Worm (Caenorhabditis elegans) whole organism, L4 larva: Measurements from ENCODE around the gene C06E2.5.

Source experiments
- D1046.2 ChIP-seq: fragments of 200-800 bp; sonication (Bioruptor generic); IDR thresholded peaks from 2 replicates; pipeline ENCODE4 v1.3.6; 2022; ENCODE audit warnings: missing genetic modification characterization, missing compliant biosample characterization
- F37D6.2 ChIP-seq: sonication (generic microtip); optimal IDR thresholded peaks from 2 replicates; lab custom pipeline; 2016; ENCODE audit warnings: mild to moderate bottlenecking, missing genetic modification characterization, missing compliant biosample characterization
- F44E2.7 ChIP-seq: fragments of 200-800 bp; sonication (Bioruptor generic); IDR thresholded peaks from 2 replicates; pipeline ENCODE4 v2.1.2; 2022; ENCODE audit warnings: missing genetic modification characterization, missing compliant biosample characterization
- T20F7.1 ChIP-seq: fragments of 200-800 bp; sonication (Bioruptor generic); optimal IDR thresholded peaks from 2 replicates; lab custom pipeline; 2018; ENCODE audit warnings: mild to moderate bottlenecking, missing genetic modification characterization, missing compliant biosample characterization
- Y105C5A.15 ChIP-seq: fragments of 200-800 bp; sonication (Bioruptor generic); IDR thresholded peaks from 2 replicates; pipeline ENCODE4 v1.3.6; 2022; ENCODE audit warnings: missing genetic modification characterization, missing compliant biosample characterization
- ZK337.2 ChIP-seq: fragments of 200-800 bp; sonication (Bioruptor generic); IDR thresholded peaks from 2 replicates; pipeline ENCODE4 v1.3.6; 2022; ENCODE audit warnings: missing genetic modification reagents, missing genetic modification characterization, missing compliant biosample characterization
- aha-1 ChIP-seq: fragments of 150-350 bp; peaks from one replicate; lab custom pipeline; 2014; ENCODE audit warnings: missing biosample characterization, missing genetic modification characterization
- aly-2 ChIP-seq: sonication (generic microtip); optimal IDR thresholded peaks from 2 replicates; lab custom pipeline; 2018; ENCODE audit warnings: missing biosample characterization, missing genetic modification characterization
- attf-4 ChIP-seq: sonication (generic microtip); optimal IDR thresholded peaks from 3 replicates; lab custom pipeline; 2017; ENCODE audit warnings: missing biosample characterization, missing genetic modification characterization
- ceh-82 ChIP-seq: sonication (generic microtip); optimal IDR thresholded peaks from 2 replicates; lab custom pipeline; 2017; ENCODE audit warnings: missing biosample characterization, missing genetic modification characterization
- ces-1 ChIP-seq: fragments of 150-350 bp; sonication (generic microtip); optimal IDR thresholded peaks from 4 replicates; lab custom pipeline; 2014; ENCODE audit warnings: missing biosample characterization, missing genetic modification reagents, missing genetic modification characterization
- ctbp-1 ChIP-seq: fragments of 200-800 bp; sonication (Bioruptor generic); IDR thresholded peaks from 2 replicates; pipeline ENCODE4 v1.3.6; 2022; ENCODE audit warnings: missing genetic modification reagents, missing genetic modification characterization, missing compliant biosample characterization
- daf-12 ChIP-seq: fragments of 150-350 bp; optimal IDR thresholded peaks from 2 replicates; lab custom pipeline; 2014; ENCODE audit warnings: missing biosample characterization, missing genetic modification reagents, missing genetic modification characterization
- daf-16 ChIP-seq, 3 experiments: sonication (generic microtip); optimal IDR thresholded peaks; 2 replicates each; lab custom pipeline; 2016 to 2017; ENCODE audit warnings: missing genetic modification characterization in 3 of 3, missing genetic modification reagents in 3 of 3, mild to moderate bottlenecking in 2 of 3, missing compliant biosample characterization in 2 of 3, missing biosample characterization in 1 of 3, moderate library complexity in 1 of 3
- daf-19 ChIP-seq: fragments of 200-800 bp; sonication (Bioruptor generic); conservative IDR thresholded peaks from 2 replicates; pipeline ENCODE4 v1.3.6; 2022; ENCODE audit warnings: missing genetic modification characterization, missing compliant biosample characterization
- daf-8 ChIP-seq: fragments of 200-800 bp; sonication (Bioruptor generic); IDR thresholded peaks from 2 replicates; pipeline ENCODE4 v1.3.6; 2022; ENCODE audit warnings: missing genetic modification characterization, missing compliant biosample characterization
- dmd-8 ChIP-seq: fragments of 200-800 bp; sonication (Bioruptor generic); IDR thresholded peaks from 2 replicates; pipeline ENCODE4 v1.3.6; 2022; ENCODE audit warnings: missing genetic modification characterization, missing compliant biosample characterization
- dmd-9 ChIP-seq: fragments of 200-800 bp; sonication (Bioruptor generic); IDR thresholded peaks from 2 replicates; pipeline ENCODE4 v1.3.6; 2022; ENCODE audit warnings: missing genetic modification reagents, missing genetic modification characterization, missing compliant biosample characterization
- dve-1 ChIP-seq: sonication (generic microtip); optimal IDR thresholded peaks from 2 replicates; lab custom pipeline; 2017; ENCODE audit warnings: antibody characterized with exemption, mild to moderate bottlenecking, missing genetic modification characterization, missing compliant biosample characterization; ENCODE audit not compliant: insufficient read depth
- egl-27 ChIP-seq: sonication (generic microtip); optimal IDR thresholded peaks from 3 replicates; lab custom pipeline; 2017; ENCODE audit warnings: missing biosample characterization, missing genetic modification reagents, missing genetic modification characterization
- egl-43 ChIP-seq: fragments of 200-800 bp; sonication (Bioruptor generic); IDR thresholded peaks from 2 replicates; pipeline ENCODE4 v1.3.6; 2022; ENCODE audit warnings: missing genetic modification reagents, missing genetic modification characterization, missing compliant biosample characterization
- fos-1 ChIP-seq: fragments of 150-350 bp; optimal IDR thresholded peaks from 2 replicates; lab custom pipeline; 2014; ENCODE audit warnings: missing biosample characterization, missing genetic modification characterization
- hif-1 ChIP-seq, 2 experiments: sonication (generic microtip); optimal IDR thresholded peaks; 2 replicates each; lab custom pipeline; 2016 to 2017; ENCODE audit warnings: missing compliant biosample characterization in 2 of 2, missing genetic modification characterization in 2 of 2, missing genetic modification reagents in 2 of 2, missing genotype in 2 of 2, mild to moderate bottlenecking in 1 of 2
- hlh-30 ChIP-seq: sonication (generic microtip); optimal IDR thresholded peaks from 2 replicates; lab custom pipeline; 2017; ENCODE audit warnings: antibody characterized with exemption, mild to moderate bottlenecking, missing genetic modification characterization, missing compliant biosample characterization; ENCODE audit not compliant: insufficient read depth
- hmg-1.1 ChIP-seq: fragments of 200-800 bp; sonication (Bioruptor generic); IDR thresholded peaks from 2 replicates; pipeline ENCODE4 v1.3.6; 2022; ENCODE audit warnings: missing genetic modification reagents, missing genetic modification characterization, missing compliant biosample characterization
- lim-7 ChIP-seq: fragments of 200-800 bp; sonication (Bioruptor generic); IDR thresholded peaks from 2 replicates; pipeline ENCODE4 v1.3.6; 2022; ENCODE audit warnings: missing genetic modification characterization, missing compliant biosample characterization
- lin-13 ChIP-seq: fragments of 150-350 bp; optimal IDR thresholded peaks from 2 replicates; lab custom pipeline; 2014; ENCODE audit warnings: missing biosample characterization, missing genetic modification reagents, missing genetic modification characterization
- lin-15B ChIP-seq: fragments of 150-350 bp; sonication (generic microtip); optimal IDR thresholded peaks from 3 replicates; lab custom pipeline; 2014; ENCODE audit warnings: missing biosample characterization, missing genetic modification characterization
- lin-39 ChIP-seq: fragments of 150-350 bp; optimal IDR thresholded peaks from 2 replicates; lab custom pipeline; 2014; ENCODE audit warnings: missing biosample characterization, missing genetic modification reagents, missing genetic modification characterization
- lir-3 ChIP-seq: sonication (generic microtip); optimal IDR thresholded peaks from 2 replicates; lab custom pipeline; 2016; ENCODE audit warnings: mild to moderate bottlenecking, missing genetic modification characterization, missing compliant biosample characterization
- lsy-2 ChIP-seq, 2 experiments: fragments of 150-350 bp in 1 of 2; sonication (generic microtip) in 1 of 2; optimal IDR thresholded peaks; 2 replicates each; lab custom pipeline; 2014 to 2017; ENCODE audit warnings: missing biosample characterization in 2 of 2, missing genetic modification characterization in 2 of 2
- madf-5 ChIP-seq, 2 experiments: fragments of 200-800 bp; sonication (Bioruptor generic); IDR thresholded peaks; 2 replicates each; pipeline ENCODE4 v1.3.6; 2022; ENCODE audit warnings: missing compliant biosample characterization in 2 of 2, missing genetic modification characterization in 2 of 2
- mxl-2 ChIP-seq: fragments of 200-800 bp; sonication (Bioruptor generic); conservative IDR thresholded peaks from 2 replicates; pipeline ENCODE4 v1.3.6; 2022; ENCODE audit warnings: missing genetic modification reagents, missing genetic modification characterization, missing compliant biosample characterization
- nhr-10 ChIP-seq: fragments of 150-350 bp; optimal IDR thresholded peaks from 2 replicates; lab custom pipeline; 2014; ENCODE audit warnings: missing biosample characterization, missing genetic modification characterization
- nhr-11 ChIP-seq: fragments of 150-350 bp; optimal IDR thresholded peaks from 2 replicates; lab custom pipeline; 2014; ENCODE audit warnings: missing biosample characterization, missing genetic modification characterization
- nhr-28 ChIP-seq: fragments of 150-350 bp; optimal IDR thresholded peaks from 2 replicates; lab custom pipeline; 2014; ENCODE audit warnings: missing biosample characterization, missing genetic modification characterization
- nhr-77 ChIP-seq: fragments of 150-350 bp; optimal IDR thresholded peaks from 2 replicates; lab custom pipeline; 2014; ENCODE audit warnings: missing biosample characterization, missing genetic modification characterization
- php-3 ChIP-seq: fragments of 200-800 bp; sonication (Bioruptor generic); IDR thresholded peaks from 2 replicates; pipeline ENCODE4 v1.3.6; 2022; ENCODE audit warnings: missing genetic modification reagents, missing genetic modification characterization, missing compliant biosample characterization
- pqm-1 ChIP-seq: sonication (generic microtip); optimal IDR thresholded peaks from 2 replicates; lab custom pipeline; 2017; ENCODE audit warnings: missing biosample characterization, missing genetic modification characterization
- rbr-2 ChIP-seq: sonication (generic microtip); optimal IDR thresholded peaks from 2 replicates; lab custom pipeline; 2016; ENCODE audit warnings: missing genotype, missing genetic modification characterization, missing compliant biosample characterization
- saeg-2 ChIP-seq: fragments of 200-800 bp; sonication (Bioruptor generic); IDR thresholded peaks from 2 replicates; pipeline ENCODE4 v1.3.6; 2022; ENCODE audit warnings: missing genetic modification reagents, missing genetic modification characterization, missing compliant biosample characterization
- sdz-12 ChIP-seq: fragments of 200-800 bp; sonication (Bioruptor generic); optimal IDR thresholded peaks from 2 replicates; lab custom pipeline; 2018; ENCODE audit warnings: mild to moderate bottlenecking, missing genetic modification characterization, missing compliant biosample characterization
- spr-1 ChIP-seq: sonication (generic microtip); optimal IDR thresholded peaks from 2 replicates; lab custom pipeline; 2016; ENCODE audit warnings: mild to moderate bottlenecking, missing genetic modification characterization, missing compliant biosample characterization
- tra-1 ChIP-seq: fragments of 200-800 bp; sonication (Bioruptor generic); IDR thresholded peaks from 2 replicates; pipeline ENCODE4 v1.3.6; 2022; ENCODE audit warnings: missing genetic modification reagents, missing genetic modification characterization, missing compliant biosample characterization
- unc-130 ChIP-seq: sonication (generic microtip); optimal IDR thresholded peaks from 2 replicates; lab custom pipeline; 2016; ENCODE audit warnings: missing genetic modification reagents, missing genetic modification characterization, missing compliant biosample characterization
- vab-7 ChIP-seq: fragments of 200-800 bp; sonication (Bioruptor generic); IDR thresholded peaks from 2 replicates; pipeline ENCODE4 v1.3.6; 2022; ENCODE audit warnings: missing genetic modification reagents, missing genetic modification characterization, missing compliant biosample characterization
- zfp-2 ChIP-seq: sonication (generic microtip); optimal IDR thresholded peaks from 2 replicates; lab custom pipeline; 2016; ENCODE audit warnings: mild to moderate bottlenecking, missing genetic modification characterization, missing compliant biosample characterization
- zfp-3 ChIP-seq: fragments of 200-800 bp; sonication (Bioruptor generic); conservative IDR thresholded peaks from 2 replicates; pipeline ENCODE4 v1.3.6; 2022; ENCODE audit warnings: missing genetic modification reagents, missing genetic modification characterization, missing compliant biosample characterization
- zip-2 ChIP-seq: fragments of 150-350 bp; optimal IDR thresholded peaks from 2 replicates; lab custom pipeline; 2014; ENCODE audit warnings: missing biosample characterization, missing genetic modification characterization
- ztf-7 ChIP-seq: fragments of 150-350 bp; optimal IDR thresholded peaks from 2 replicates; lab custom pipeline; 2014; ENCODE audit warnings: missing biosample characterization, missing genetic modification characterization

C06E2.5 gene

DNA sequence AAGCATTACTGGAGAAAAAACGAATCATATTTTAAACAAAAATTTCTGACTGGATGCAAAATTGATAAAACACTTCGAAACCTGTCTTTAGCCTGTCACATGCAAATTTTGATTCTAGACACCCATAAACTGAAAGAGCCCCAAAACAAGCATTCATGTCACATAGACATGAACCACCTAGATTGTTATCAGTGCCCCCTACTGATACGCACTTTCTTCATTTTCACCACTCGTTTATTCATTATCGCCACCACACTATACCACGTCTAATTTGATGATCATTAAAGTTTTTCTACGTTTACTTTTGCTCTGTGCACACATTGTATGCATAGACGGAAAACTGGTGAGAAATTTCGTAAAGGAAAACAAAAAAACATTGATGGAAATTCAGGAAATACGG, 45.8 kb downstream of the C06E2.5 start, which contains the start of gene cnnm-2 (continued):
- TF ChIP-seq unc-130 (GFP tag; lab: Kevin White, UChicago) (no peak), Y105C5A.15 (no peak), tra-1 (peak; percentile 68; the same call in 1 of the 2 replicates), nhr-28 (tag; lab: Kevin White, UChicago) (peak; percentile 70), dmd-9 (GFP tag; lab: Robert Waterston, UW) (no peak), ZK337.2 (GFP tag; lab: Robert Waterston, UW) (no peak), lim-7 (no peak), zip-2 (no peak), rbr-2 (tag; lab: Kevin White, UChicago) (no peak), dmd-8 (GFP tag; lab: Robert Waterston, UW) (no peak)

DNA sequence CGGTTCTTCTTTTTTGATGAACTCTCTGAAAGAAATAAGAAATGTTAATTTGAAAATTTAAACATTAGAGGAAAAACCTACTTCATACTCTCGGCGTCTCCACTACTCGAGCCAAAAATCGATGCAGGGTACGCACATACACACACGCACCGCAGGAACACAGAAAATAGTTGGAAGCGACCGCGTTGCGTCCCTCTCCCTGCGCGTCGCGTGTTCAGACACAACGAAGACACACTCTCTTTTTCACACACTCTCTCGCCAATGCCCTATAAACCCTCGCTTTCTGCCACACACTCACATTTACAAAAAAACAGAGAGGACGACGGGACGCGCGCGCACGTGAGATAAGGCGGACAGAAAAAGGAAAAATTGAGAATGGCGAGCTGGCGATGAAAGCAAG, 46.8 kb downstream of the C06E2.5 start, which contains the start of gene R04E5.9:
Gene R04E5.9, minus strand, starts transcription at position 235 of the 400 bp plus-strand sequence.
- TF ChIP-seq ceh-82 (tag; lab: Kevin White, UChicago) = no peak
- peak; percentile 80 for TF ChIP-seq ctbp-1 (GFP tag; lab: Robert Waterston, UW)
- no peak for TF ChIP-seq unc-130 (GFP tag; lab: Kevin White, UChicago)
- TF ChIP-seq nhr-10 (tag; lab: Kevin White, UChicago) = peak; percentile 21
- TF ChIP-seq nhr-77 (tag; lab: Kevin White, UChicago) = peak; percentile 93
- peak; percentile 84 for TF ChIP-seq F37D6.2
- TF ChIP-seq nhr-11 (tag; lab: Kevin White, UChicago) = peak; percentile 92
- TF ChIP-seq ces-1 (GFP tag; lab: Kevin White, UChicago) = no peak
- peak; percentile 70 to 84 for TF ChIP-seq lsy-2 (tag; optimal IDR thresholded peaks at IDR 0.05; lab: Kevin White, UChicago)
- no peak for TF ChIP-seq lin-15B
- no peak for TF ChIP-seq sdz-12
- no peak for TF ChIP-seq zfp-3 (GFP tag; lab: Robert Waterston, UW)
- 0 out of 2 replicates have a peak, but pooled peaks have one; percentile 32 for TF ChIP-seq mxl-2 (GFP tag; lab: Robert Waterston, UW)
- no peak for TF ChIP-seq saeg-2 (GFP tag; lab: Robert Waterston, UW)
- TF ChIP-seq ztf-7 (tag; lab: Kevin White, UChicago) = peak; percentile 42
- TF ChIP-seq hlh-30 = peak; percentile 98
- no peak for TF ChIP-seq lin-39 (tag; lab: Kevin White, UChicago)
- TF ChIP-seq dve-1 = peak; percentile 93
- TF ChIP-seq spr-1 (tag; lab: Kevin White, UChicago) = peak; percentile 23
- TF ChIP-seq D1046.2 (GFP tag; lab: Robert Waterston, UW) = peak; percentile 65; the same call in 1 of the 2 replicates
- TF ChIP-seq daf-16 (GFP tag; optimal IDR thresholded peaks at IDR 0.05; lab: Kevin White, UChicago) = peak; percentile 7 to 46
- TF ChIP-seq daf-16 (tag; optimal IDR thresholded peaks at IDR 0.05; lab: Kevin White, UChicago) = peak; percentile 85
- peak; percentile 74 for TF ChIP-seq lin-13 (GFP tag; lab: Kevin White, UChicago)
- TF ChIP-seq egl-43 = peak; percentile 85
- no peak for TF ChIP-seq egl-27 (tag; lab: Kevin White, UChicago)
- no peak for TF ChIP-seq aly-2
- no peak for TF ChIP-seq zip-2
- TF ChIP-seq zfp-2 (tag; lab: Kevin White, UChicago) = no peak
- no peak for TF ChIP-seq daf-12 (tag; lab: Kevin White, UChicago)
- no peak for TF ChIP-seq attf-4 (tag; lab: Kevin White, UChicago)
- peak; percentile 89 for TF ChIP-seq hmg-1.1 (GFP tag; lab: Robert Waterston, UW)
- peak; percentile 89 for TF ChIP-seq tra-1
- peak; percentile 42 for TF ChIP-seq pqm-1 (tag; lab: Kevin White, UChicago)
- peak; percentile 100 for TF ChIP-seq aha-1 (tag; lab: Kevin White, UChicago)
- peak; percentile 24 to 89 for TF ChIP-seq hif-1 (tag; optimal IDR thresholded peaks at IDR 0.05; lab: Kevin White, UChicago)
- TF ChIP-seq T20F7.1 (GFP tag; lab: Kevin White, UChicago) = peak; percentile 72
- no peak for TF ChIP-seq fos-1 (tag; lab: Kevin White, UChicago)
- peak; percentile 74; the same call in 1 of the 2 replicates for TF ChIP-seq php-3
- no peak for TF ChIP-seq daf-8
- no peak for TF ChIP-seq lim-7
- TF ChIP-seq vab-7 (GFP tag; lab: Robert Waterston, UW) = peak; percentile 52; the same call in 1 of the 2 replicates
- TF ChIP-seq F44E2.7 = no peak
- no peak for TF ChIP-seq daf-19 (GFP tag; lab: Robert Waterston, UW)
- no peak for TF ChIP-seq madf-5 (GFP tag; IDR thresholded peaks at IDR 0.05; lab: Robert Waterston, UW)
- TF ChIP-seq lir-3 (tag; lab: Kevin White, UChicago) = no peak
